Fruit fly (Drosophila melanogaster): ENCODE data around the gene Ir7c.

DNA sequence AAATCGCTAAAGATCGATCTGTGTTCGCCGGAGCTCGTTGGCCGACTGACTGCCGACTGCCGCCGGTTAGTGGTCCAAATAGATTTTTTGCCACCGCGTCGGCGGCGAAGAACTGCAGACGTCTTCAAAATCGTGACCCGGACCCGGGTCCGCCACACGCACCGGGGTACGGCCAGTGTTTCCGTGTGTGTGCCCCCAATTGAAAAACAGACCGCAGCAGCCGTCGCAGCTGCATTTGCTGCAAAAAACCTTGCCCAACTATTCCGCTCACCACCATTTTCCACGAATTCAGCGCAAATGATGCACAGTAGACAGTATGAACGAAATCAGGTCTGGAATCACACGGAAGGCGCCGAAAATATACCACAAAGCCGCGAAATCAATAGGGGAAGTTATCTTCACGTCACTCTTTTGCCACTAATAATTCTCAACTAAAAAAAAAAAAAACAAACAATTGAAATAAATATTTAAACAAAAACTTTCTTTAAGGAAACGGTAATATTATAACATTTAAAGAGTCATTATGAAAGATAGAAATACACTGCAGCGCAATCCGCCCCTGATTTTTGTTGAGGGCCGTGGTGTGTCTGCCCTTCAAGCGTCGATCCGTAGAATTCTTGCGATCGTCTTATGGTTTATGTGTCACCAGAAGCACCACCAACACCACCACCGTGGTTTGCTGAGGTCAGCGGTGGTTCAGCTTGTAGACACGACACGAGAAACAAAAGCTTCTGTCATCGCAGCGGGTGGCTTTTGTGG is 843 bp upstream of the Ir7c start, which contains the start of gene dec:
- TF ChIP-seq bab1 (GFP tag; optimal IDR thresholded peaks at IDR 0.05) (peak; percentile 88), kay (GFP tag; ENCODE audit: borderline replicate concordance) (no peak), ovo (GFP tag; optimal IDR thresholded peaks at IDR 0.05) (no peak), CG11617 (GFP tag; optimal IDR thresholded peaks at IDR 0.05) (no peak), CG12768 (GFP tag; optimal IDR thresholded peaks at IDR 0.05) (no peak), CG7045 (GFP tag; optimal IDR thresholded peaks at IDR 0.05) (no peak), CG5204 (GFP tag; optimal IDR thresholded peaks at IDR 0.05) (no peak), CG1620 (GFP tag; optimal IDR thresholded peaks at IDR 0.05) (no peak), cic (GFP tag; optimal IDR thresholded peaks at IDR 0.05) (no peak), pad (GFP tag; optimal IDR thresholded peaks at IDR 0.05) (peak; percentile 17), Crg-1 (GFP tag; optimal IDR thresholded peaks at IDR 0.05) (no peak), toe (GFP tag; optimal IDR thresholded peaks at IDR 0.05) (no peak), CG7101 (tag; optimal IDR thresholded peaks at IDR 0.05) (no peak)
